Worm (Caenorhabditis elegans) whole organism, L4 larva: ENCODE results near the gene nlp-11.
A peak's percentile ranks its signal among the peaks of the same experiment; 100 is the strongest.

Experiments used
- F10B5.3 ChIP-seq: sonication (generic microtip); optimal IDR thresholded peaks from 2 replicates; lab custom pipeline; 2016; ENCODE audit warnings: mild to moderate bottlenecking, missing genetic modification characterization, missing compliant biosample characterization
- F26F4.8 ChIP-seq: fragments of 200-800 bp; sonication (Bioruptor generic); conservative IDR thresholded peaks from 2 replicates; pipeline ENCODE4 v1.3.6; 2022; ENCODE audit warnings: missing genetic modification characterization, missing compliant biosample characterization
- F37D6.2 ChIP-seq: sonication (generic microtip); optimal IDR thresholded peaks from 2 replicates; lab custom pipeline; 2016; ENCODE audit warnings: mild to moderate bottlenecking, missing genetic modification characterization, missing compliant biosample characterization
- R02D3.7 ChIP-seq: fragments of 150-350 bp; sonication (generic microtip); optimal IDR thresholded peaks from 3 replicates; lab custom pipeline; 2014; ENCODE audit warnings: missing biosample characterization, missing genetic modification characterization
- Y105C5A.15 ChIP-seq: fragments of 200-800 bp; sonication (Bioruptor generic); IDR thresholded peaks from 2 replicates; pipeline ENCODE4 v1.3.6; 2022; ENCODE audit warnings: missing genetic modification characterization, missing compliant biosample characterization
- ZK337.2 ChIP-seq: fragments of 200-800 bp; sonication (Bioruptor generic); IDR thresholded peaks from 2 replicates; pipeline ENCODE4 v1.3.6; 2022; ENCODE audit warnings: missing genetic modification reagents, missing genetic modification characterization, missing compliant biosample characterization
- ZK546.5 ChIP-seq, 2 experiments: sonication (generic microtip); optimal IDR thresholded peaks; 2 replicates each; lab custom pipeline; 2017; ENCODE audit warnings: missing biosample characterization in 2 of 2, missing genetic modification characterization in 2 of 2
- aly-2 ChIP-seq: sonication (generic microtip); optimal IDR thresholded peaks from 2 replicates; lab custom pipeline; 2018; ENCODE audit warnings: missing biosample characterization, missing genetic modification characterization
- ama-1 ChIP-seq: fragments of 150-350 bp; optimal IDR thresholded peaks from 2 replicates; lab custom pipeline; 2014; ENCODE audit warnings: inconsistent platforms, mixed read lengths
- attf-4 ChIP-seq: sonication (generic microtip); optimal IDR thresholded peaks from 3 replicates; lab custom pipeline; 2017; ENCODE audit warnings: missing biosample characterization, missing genetic modification characterization
- ceh-20 ChIP-seq: fragments of 200-800 bp; sonication (Bioruptor generic); IDR thresholded peaks from 2 replicates; pipeline ENCODE4 v1.3.6; 2022; ENCODE audit warnings: missing genetic modification reagents, missing genetic modification characterization, missing compliant biosample characterization
- ceh-28 ChIP-seq: fragments of 150-350 bp; optimal IDR thresholded peaks from 2 replicates; lab custom pipeline; 2014; ENCODE audit warnings: missing biosample characterization, missing genetic modification reagents, missing genetic modification characterization
- ceh-82 ChIP-seq: sonication (generic microtip); optimal IDR thresholded peaks from 2 replicates; lab custom pipeline; 2017; ENCODE audit warnings: missing biosample characterization, missing genetic modification characterization
- ces-1 ChIP-seq: fragments of 150-350 bp; sonication (generic microtip); optimal IDR thresholded peaks from 4 replicates; lab custom pipeline; 2014; ENCODE audit warnings: missing biosample characterization, missing genetic modification reagents, missing genetic modification characterization
- cey-2 ChIP-seq: sonication (generic microtip); optimal IDR thresholded peaks from 3 replicates; lab custom pipeline; 2017; ENCODE audit warnings: missing genetic modification characterization, mild to moderate bottlenecking, missing compliant biosample characterization, antibody characterized with exemption, borderline replicate concordance; ENCODE audit not compliant: insufficient read depth
- daf-12 ChIP-seq: fragments of 150-350 bp; optimal IDR thresholded peaks from 2 replicates; lab custom pipeline; 2014; ENCODE audit warnings: missing biosample characterization, missing genetic modification reagents, missing genetic modification characterization
- daf-16 ChIP-seq, 3 experiments: sonication (generic microtip); optimal IDR thresholded peaks; 2 replicates each; lab custom pipeline; 2016 to 2017; ENCODE audit warnings: missing genetic modification characterization in 3 of 3, missing genetic modification reagents in 3 of 3, mild to moderate bottlenecking in 2 of 3, missing compliant biosample characterization in 2 of 3, missing biosample characterization in 1 of 3, moderate library complexity in 1 of 3
- daf-19 ChIP-seq: fragments of 200-800 bp; sonication (Bioruptor generic); conservative IDR thresholded peaks from 2 replicates; pipeline ENCODE4 v1.3.6; 2022; ENCODE audit warnings: missing genetic modification characterization, missing compliant biosample characterization
- dmd-9 ChIP-seq: fragments of 200-800 bp; sonication (Bioruptor generic); IDR thresholded peaks from 2 replicates; pipeline ENCODE4 v1.3.6; 2022; ENCODE audit warnings: missing genetic modification reagents, missing genetic modification characterization, missing compliant biosample characterization
- egl-43 ChIP-seq: fragments of 200-800 bp; sonication (Bioruptor generic); IDR thresholded peaks from 2 replicates; pipeline ENCODE4 v1.3.6; 2022; ENCODE audit warnings: missing genetic modification reagents, missing genetic modification characterization, missing compliant biosample characterization
- fkh-10 ChIP-seq: fragments of 150-350 bp; optimal IDR thresholded peaks from 2 replicates; lab custom pipeline; 2014; ENCODE audit warnings: missing biosample characterization, missing genetic modification reagents, missing genetic modification characterization
- fos-1 ChIP-seq: fragments of 150-350 bp; optimal IDR thresholded peaks from 2 replicates; lab custom pipeline; 2014; ENCODE audit warnings: missing biosample characterization, missing genetic modification characterization
- gei-8 ChIP-seq: fragments of 200-800 bp; sonication (Bioruptor generic); optimal IDR thresholded peaks from 2 replicates; lab custom pipeline; 2018; ENCODE audit warnings: mild to moderate bottlenecking, missing genetic modification characterization, missing compliant biosample characterization
- hlh-11 ChIP-seq: fragments of 200-800 bp; sonication (Bioruptor generic); optimal IDR thresholded peaks from 2 replicates; lab custom pipeline; 2018; ENCODE audit warnings: mild to moderate bottlenecking, missing genetic modification characterization, missing compliant biosample characterization
- hlh-30 ChIP-seq: sonication (generic microtip); optimal IDR thresholded peaks from 2 replicates; lab custom pipeline; 2017; ENCODE audit warnings: antibody characterized with exemption, mild to moderate bottlenecking, missing genetic modification characterization, missing compliant biosample characterization; ENCODE audit not compliant: insufficient read depth
- hmg-1.1 ChIP-seq: fragments of 200-800 bp; sonication (Bioruptor generic); IDR thresholded peaks from 2 replicates; pipeline ENCODE4 v1.3.6; 2022; ENCODE audit warnings: missing genetic modification reagents, missing genetic modification characterization, missing compliant biosample characterization
- lin-1 ChIP-seq: fragments of 200-800 bp; sonication (Bioruptor generic); IDR thresholded peaks from 2 replicates; pipeline ENCODE4 v1.3.6; 2022; ENCODE audit warnings: missing genetic modification reagents, missing genetic modification characterization, missing compliant biosample characterization
- lin-15B ChIP-seq: fragments of 150-350 bp; sonication (generic microtip); optimal IDR thresholded peaks from 3 replicates; lab custom pipeline; 2014; ENCODE audit warnings: missing biosample characterization, missing genetic modification characterization
- lin-39 ChIP-seq: fragments of 150-350 bp; optimal IDR thresholded peaks from 2 replicates; lab custom pipeline; 2014; ENCODE audit warnings: missing biosample characterization, missing genetic modification reagents, missing genetic modification characterization
- lir-3 ChIP-seq: sonication (generic microtip); optimal IDR thresholded peaks from 2 replicates; lab custom pipeline; 2016; ENCODE audit warnings: mild to moderate bottlenecking, missing genetic modification characterization, missing compliant biosample characterization
- madf-5 ChIP-seq, 2 experiments: fragments of 200-800 bp; sonication (Bioruptor generic); IDR thresholded peaks; 2 replicates each; pipeline ENCODE4 v1.3.6; 2022; ENCODE audit warnings: missing compliant biosample characterization in 2 of 2, missing genetic modification characterization in 2 of 2
- mdl-1 ChIP-seq, 2 experiments: fragments of 150-350 bp in 1 of 2; sonication (generic microtip) in 1 of 2; optimal IDR thresholded peaks; 2 replicates each; lab custom pipeline; 2014 to 2017; ENCODE audit warnings: missing biosample characterization in 2 of 2, missing genetic modification characterization in 2 of 2
- mdt-29 ChIP-seq: fragments of 200-800 bp; sonication (Bioruptor generic); IDR thresholded peaks from 2 replicates; pipeline ENCODE4 v1.3.6; 2022; ENCODE audit warnings: missing genetic modification reagents, missing genetic modification characterization, missing compliant biosample characterization
- mep-1 ChIP-seq: fragments of 150-350 bp; sonication (generic microtip); optimal IDR thresholded peaks from 3 replicates; lab custom pipeline; 2014; ENCODE audit warnings: missing biosample characterization, missing genetic modification characterization
- mes-2 ChIP-seq: sonication (generic microtip); optimal IDR thresholded peaks from 2 replicates; lab custom pipeline; 2016; ENCODE audit warnings: missing genotype, mild to moderate bottlenecking, missing genetic modification characterization, missing compliant biosample characterization; ENCODE audit not compliant: poor library complexity, severe bottlenecking
- mxl-2 ChIP-seq: fragments of 200-800 bp; sonication (Bioruptor generic); conservative IDR thresholded peaks from 2 replicates; pipeline ENCODE4 v1.3.6; 2022; ENCODE audit warnings: missing genetic modification reagents, missing genetic modification characterization, missing compliant biosample characterization
- mxl-3 ChIP-seq: fragments of 200-800 bp; sonication (Bioruptor generic); optimal IDR thresholded peaks from 2 replicates; lab custom pipeline; 2018; ENCODE audit warnings: mild to moderate bottlenecking, missing genetic modification characterization, missing compliant biosample characterization
- nhr-10 ChIP-seq: fragments of 150-350 bp; optimal IDR thresholded peaks from 2 replicates; lab custom pipeline; 2014; ENCODE audit warnings: missing biosample characterization, missing genetic modification characterization
- nhr-237 ChIP-seq: sonication (generic microtip); optimal IDR thresholded peaks from 2 replicates; lab custom pipeline; 2017; ENCODE audit warnings: missing biosample characterization, missing genetic modification characterization
- nhr-25 ChIP-seq: sonication (generic microtip); optimal IDR thresholded peaks from 2 replicates; lab custom pipeline; 2017; ENCODE audit warnings: missing genetic modification characterization, mild to moderate bottlenecking, missing compliant biosample characterization, antibody characterized with exemption, moderate library complexity, borderline replicate concordance; ENCODE audit not compliant: insufficient read depth
- nhr-28 ChIP-seq: fragments of 150-350 bp; optimal IDR thresholded peaks from 2 replicates; lab custom pipeline; 2014; ENCODE audit warnings: missing biosample characterization, missing genetic modification characterization
- nhr-6 ChIP-seq: fragments of 150-350 bp; optimal IDR thresholded peaks from 2 replicates; lab custom pipeline; 2014; ENCODE audit warnings: missing biosample characterization, missing genetic modification characterization
- nhr-76 ChIP-seq: fragments of 150-350 bp; optimal IDR thresholded peaks from 2 replicates; lab custom pipeline; 2014; ENCODE audit warnings: missing biosample characterization, missing genetic modification characterization
- nhr-77 ChIP-seq: fragments of 150-350 bp; optimal IDR thresholded peaks from 2 replicates; lab custom pipeline; 2014; ENCODE audit warnings: missing biosample characterization, missing genetic modification characterization
- pqm-1 ChIP-seq: sonication (generic microtip); optimal IDR thresholded peaks from 2 replicates; lab custom pipeline; 2017; ENCODE audit warnings: missing biosample characterization, missing genetic modification characterization
- rbr-2 ChIP-seq: sonication (generic microtip); optimal IDR thresholded peaks from 2 replicates; lab custom pipeline; 2016; ENCODE audit warnings: missing genotype, missing genetic modification characterization, missing compliant biosample characterization
- saeg-2 ChIP-seq: fragments of 200-800 bp; sonication (Bioruptor generic); IDR thresholded peaks from 2 replicates; pipeline ENCODE4 v1.3.6; 2022; ENCODE audit warnings: missing genetic modification reagents, missing genetic modification characterization, missing compliant biosample characterization
- set-16 ChIP-seq: fragments of 200-800 bp; sonication (Bioruptor generic); IDR thresholded peaks from 2 replicates; pipeline ENCODE4 v1.3.6; 2022; ENCODE audit warnings: missing genetic modification reagents, missing genetic modification characterization, missing compliant biosample characterization
- skn-1 ChIP-seq: fragments of 150-350 bp; optimal IDR thresholded peaks from 2 replicates; lab custom pipeline; 2014; ENCODE audit warnings: missing biosample characterization, missing genetic modification characterization
- snpc-1.2 ChIP-seq: fragments of 200-800 bp; sonication (Bioruptor generic); IDR thresholded peaks from 2 replicates; pipeline ENCODE4 v1.3.6; 2022; ENCODE audit warnings: missing genetic modification reagents, missing genetic modification characterization, missing compliant biosample characterization
- tag-97 ChIP-seq: fragments of 200-800 bp; sonication (Bioruptor generic); IDR thresholded peaks from 2 replicates; pipeline ENCODE4 v1.3.6; 2022; ENCODE audit warnings: missing genetic modification characterization, missing compliant biosample characterization
- zfp-2 ChIP-seq: sonication (generic microtip); optimal IDR thresholded peaks from 2 replicates; lab custom pipeline; 2016; ENCODE audit warnings: mild to moderate bottlenecking, missing genetic modification characterization, missing compliant biosample characterization

The nlp-11 gene

DNA sequence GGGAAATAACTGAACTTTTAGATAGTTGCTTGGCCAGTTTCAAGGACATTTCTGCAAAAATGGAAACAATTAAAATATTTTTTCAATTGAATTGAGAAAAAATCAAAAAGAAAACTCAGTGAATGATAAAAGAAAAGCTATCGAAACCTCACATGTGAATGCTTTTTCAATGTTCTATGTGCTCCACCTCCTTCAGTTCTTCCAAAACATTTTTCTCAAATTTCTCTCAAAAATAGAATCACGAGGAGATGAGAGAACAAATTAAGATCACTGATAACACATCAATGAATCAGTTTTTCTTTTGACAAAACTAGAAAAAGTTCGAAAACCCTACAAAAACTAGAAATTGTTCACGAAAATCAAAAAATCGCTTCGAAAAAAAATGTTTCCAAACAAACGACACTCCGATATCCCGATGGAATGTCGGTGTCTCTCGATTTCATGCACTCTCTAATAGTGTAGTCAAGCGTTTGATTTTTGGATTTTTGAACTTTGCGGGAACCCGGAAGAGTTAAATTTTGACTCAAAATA is 5.0 kb downstream of the nlp-11 start, which contains the start of gene ZK1320.9 (continued):
- TF ChIP-seq nhr-25 (tag; lab: Kevin White, UChicago) (no peak), daf-16 (GFP tag; optimal IDR thresholded peaks at IDR 0.05; lab: Kevin White, UChicago) (no peak), daf-16 (tag; optimal IDR thresholded peaks at IDR 0.05; lab: Kevin White, UChicago) (peak; percentile 54), snpc-1.2 (no peak), attf-4 (tag; lab: Kevin White, UChicago) (no peak), dmd-9 (GFP tag; lab: Robert Waterston, UW) (no peak), cey-2 (tag; lab: Kevin White, UChicago) (no peak), gei-8 (no peak), nhr-28 (tag; lab: Kevin White, UChicago) (peak; percentile 84), mes-2 (tag; lab: Kevin White, UChicago) (no peak), R02D3.7 (tag; lab: Kevin White, UChicago) (no peak), ceh-82 (tag; lab: Kevin White, UChicago) (no peak), F26F4.8 (GFP tag; lab: Robert Waterston, UW) (no peak), nhr-77 (peak; percentile 67), daf-12 (no peak), saeg-2 (GFP tag; lab: Robert Waterston, UW) (no peak), ama-1 (lab: Kevin White, UChicago) (no peak), Y105C5A.15 (GFP tag; lab: Robert Waterston, UW) (no peak), lin-39 (tag; lab: Kevin White, UChicago) (no peak), mdt-29 (GFP tag; lab: Robert Waterston, UW) (no peak), ZK337.2 (GFP tag; lab: Robert Waterston, UW) (no peak), ceh-28 (no peak), mdl-1 (tag; optimal IDR thresholded peaks at IDR 0.05; lab: Kevin White, UChicago) (peak in 1 of 2 experiments; percentile 41), ces-1 (no peak), mxl-3 (no peak), zfp-2 (tag; lab: Kevin White, UChicago) (no peak), lin-15B (tag; lab: Kevin White, UChicago) (no peak), hlh-30 (tag; lab: Kevin White, UChicago) (peak; percentile 48), hmg-1.1 (GFP tag; lab: Robert Waterston, UW) (no peak), pqm-1 (tag; lab: Kevin White, UChicago) (no peak), egl-43 (GFP tag; lab: Robert Waterston, UW) (no peak), F37D6.2 (no peak), nhr-76 (tag; lab: Kevin White, UChicago) (peak; percentile 76), daf-19 (GFP tag; lab: Robert Waterston, UW) (no peak), nhr-237 (no peak), fos-1 (tag; lab: Kevin White, UChicago) (no peak), mxl-2 (no peak), lir-3 (tag; lab: Kevin White, UChicago) (no peak), ZK546.5 (tag; optimal IDR thresholded peaks at IDR 0.05; lab: Kevin White, UChicago) (no peak), nhr-6 (tag; lab: Kevin White, UChicago) (no peak), tag-97 (GFP tag; lab: Robert Waterston, UW) (no peak), ceh-20 (GFP tag; lab: Robert Waterston, UW) (no peak), lin-1 (GFP tag; lab: Robert Waterston, UW) (no peak), F10B5.3 (tag; lab: Kevin White, UChicago) (no peak), nhr-10 (peak; percentile 9), aly-2 (tag; lab: Kevin White, UChicago) (no peak), hlh-11 (no peak), mep-1 (tag; lab: Kevin White, UChicago) (peak; percentile 46), fkh-10 (no peak), rbr-2 (no peak), madf-5 (GFP tag; IDR thresholded peaks at IDR 0.05; lab: Robert Waterston, UW) (no peak), skn-1 (tag; lab: Kevin White, UChicago) (no peak), set-16 (GFP tag; lab: Robert Waterston, UW) (no peak)
